ENCODE assay signal across 1 fruit fly cellular context in the genomic region with DNA sequence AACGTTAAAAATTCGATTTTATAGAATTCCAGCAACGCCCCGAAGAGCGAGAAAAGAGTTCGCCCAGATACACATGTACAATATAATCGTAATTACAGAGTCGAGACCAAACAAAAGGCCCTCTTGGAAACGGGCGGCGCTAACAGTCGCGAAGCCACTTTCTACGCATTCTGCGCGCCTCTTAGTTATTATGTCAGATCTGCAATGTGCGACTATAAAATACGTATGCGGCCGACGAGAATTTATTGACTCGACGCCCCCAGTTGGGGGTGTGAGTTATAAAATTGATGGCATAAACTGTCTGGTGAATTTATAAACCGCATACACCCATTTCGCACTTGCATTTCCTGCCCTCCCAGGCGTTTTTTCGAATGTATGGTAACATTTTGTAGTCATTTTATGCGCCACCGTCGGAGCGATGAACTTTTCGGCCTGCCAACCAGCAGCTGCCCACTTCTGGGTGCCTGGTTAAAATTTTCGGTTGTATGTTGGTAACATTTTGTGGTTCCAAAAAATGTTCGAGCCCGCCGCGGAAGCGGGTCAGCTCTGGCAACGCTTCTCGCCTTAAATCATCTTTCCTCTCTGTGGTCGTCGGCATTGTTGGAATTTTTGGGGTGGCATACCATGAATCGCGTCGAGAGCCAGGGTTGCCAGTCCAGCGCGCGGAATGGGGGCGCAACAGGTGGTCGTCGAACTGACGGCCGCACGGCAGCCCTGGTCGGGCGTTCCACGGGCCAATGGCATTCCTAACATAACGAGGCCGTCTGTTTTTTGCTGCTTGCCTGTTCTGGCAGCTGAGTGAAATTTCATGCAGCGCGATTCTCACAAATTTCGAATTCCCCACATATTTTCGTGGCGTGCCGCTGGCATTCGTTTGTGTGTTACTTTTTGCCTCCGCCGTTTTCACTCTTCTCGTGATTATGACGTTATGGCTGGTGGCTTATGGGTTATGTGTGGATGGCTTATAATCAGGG.
TF ChIP-seq lines count a peak whose summit lies in the region.

No protein-coding gene starts in this region.

TF ChIP-seq in whole organism, embryonic, 481 proteins besides CTCF, POLR2A, EP300 and RAD21 (continued from another document and continues in another):
- TF ChIP-seq D (optimal IDR thresholded peaks at IDR 0.05; lab: Kevin White, UChicago) (peak; percentile 88), D (GFP tag; optimal IDR thresholded peaks at IDR 0.05; lab: Kevin White, UChicago) (peak; percentile 14), h (optimal IDR thresholded peaks at IDR 0.05; lab: Kevin White, UChicago) (no peak), gce (GFP tag; IDR thresholded peaks at IDR 0.05; lab: Robert Waterston, UW) (no peak), CG1233 (GFP tag; optimal IDR thresholded peaks at IDR 0.05; lab: Kevin White, UChicago) (peak; percentile 58), CG10366 (GFP tag; IDR thresholded peaks at IDR 0.05; lab: Robert Waterston, UW) (no peak), z (GFP tag; IDR thresholded peaks at IDR 0.05; lab: Robert Waterston, UW) (no peak), kah (GFP tag; optimal IDR thresholded peaks at IDR 0.05; lab: Kevin White, UChicago) (peak; percentile 100), CG4730 (GFP tag; IDR thresholded peaks at IDR 0.05; lab: Robert Waterston, UW) (no peak), HLHmδ (GFP tag; optimal IDR thresholded peaks at IDR 0.05; lab: Kevin White, UChicago) (peak; percentile 89), Dref (GFP tag; IDR thresholded peaks at IDR 0.05; lab: Robert Waterston, UW) (no peak), kni (GFP tag; optimal IDR thresholded peaks at IDR 0.05; lab: Kevin White, UChicago) (peak; percentile 99), Hr3 (GFP tag; optimal IDR thresholded peaks at IDR 0.05; lab: Kevin White, UChicago) (peak; percentile 36), dati (GFP tag; IDR thresholded peaks at IDR 0.05; lab: Robert Waterston, UW) (no peak), Hmx (GFP tag; optimal IDR thresholded peaks at IDR 0.05; lab: Kevin White, UChicago) (no peak), H2.0 (GFP tag; IDR thresholded peaks at IDR 0.05; lab: Robert Waterston, UW) (no peak), H15 (GFP tag; IDR thresholded peaks at IDR 0.05; lab: Robert Waterston, UW) (no peak), Stat92E (GFP tag; optimal IDR thresholded peaks at IDR 0.05; lab: Kevin White, UChicago) (peak in 1 of 3 experiments; percentile 74), Nf-YA (GFP tag; IDR thresholded peaks at IDR 0.05; lab: Robert Waterston, UW) (no peak), Fer2 (tag; optimal IDR thresholded peaks at IDR 0.05; lab: Kevin White, UChicago) (peak; percentile 23), sima (GFP tag; optimal IDR thresholded peaks at IDR 0.05; lab: Kevin White, UChicago) (no peak), CG7839 (tag; optimal IDR thresholded peaks at IDR 0.05; lab: Kevin White, UChicago) (peak; percentile 60), da (GFP tag; optimal IDR thresholded peaks at IDR 0.05; lab: Kevin White, UChicago) (peak; percentile 41), CG3726 (GFP tag; IDR thresholded peaks at IDR 0.05; lab: Robert Waterston, UW) (no peak), Nf-YB (GFP tag; optimal IDR thresholded peaks at IDR 0.05; lab: Kevin White, UChicago) (peak; percentile 88), CG7963 (GFP tag; IDR thresholded peaks at IDR 0.05; lab: Robert Waterston, UW; ENCODE audit: partially characterized antibody) (no peak), Xrp1 (GFP tag; IDR thresholded peaks at IDR 0.05; lab: Robert Waterston, UW) (no peak), NC2α (GFP tag; optimal IDR thresholded peaks at IDR 0.05; lab: Kevin White, UChicago) (peak; percentile 58), tll (GFP tag; optimal IDR thresholded peaks at IDR 0.05; lab: Kevin White, UChicago) (peak in 1 of 2 experiments; percentile 98), CG15514 (GFP tag; optimal IDR thresholded peaks at IDR 0.05; lab: Kevin White, UChicago) (peak; percentile 94), Mad (GFP tag; optimal IDR thresholded peaks at IDR 0.05; lab: Kevin White, UChicago) (peak; percentile 80), chinmo (GFP tag; IDR thresholded peaks at IDR 0.05; lab: Robert Waterston, UW; ENCODE audit: partially characterized antibody) (no peak), fu2 (GFP tag; optimal IDR thresholded peaks at IDR 0.05; lab: Kevin White, UChicago) (peak; percentile 58), danr (GFP tag; IDR thresholded peaks at IDR 0.05; lab: Robert Waterston, UW) (no peak), fd64A (GFP tag; optimal IDR thresholded peaks at IDR 0.05; lab: Kevin White, UChicago) (peak; percentile 52), CG11093 (GFP tag; IDR thresholded peaks at IDR 0.05; lab: Robert Waterston, UW) (peak; percentile 66; the same call in 2 of the 3 replicates), CG3838 (GFP tag; optimal IDR thresholded peaks at IDR 0.05; lab: Kevin White, UChicago) (peak; percentile 46), Bgb (GFP tag; IDR thresholded peaks at IDR 0.05; lab: Robert Waterston, UW; ENCODE audit: partially characterized antibody) (no peak), pan (optimal IDR thresholded peaks at IDR 0.05; lab: Kevin White, UChicago) (no peak), pan (GFP tag; optimal IDR thresholded peaks at IDR 0.05 in 1 of 2, IDR thresholded peaks at IDR 0.05 in 1 of 2) (no peak), hb (GFP tag; IDR thresholded peaks at IDR 0.05; lab: Robert Waterston, UW; ENCODE audit: partially characterized antibody) (no peak), Asciz (GFP tag; optimal IDR thresholded peaks at IDR 0.05; lab: Kevin White, UChicago) (no peak), Atf-2 (GFP tag; optimal IDR thresholded peaks at IDR 0.05; lab: Kevin White, UChicago) (peak; percentile 57), dimm (GFP tag; IDR thresholded peaks at IDR 0.05; lab: Robert Waterston, UW) (no peak), sqz (GFP tag; optimal IDR thresholded peaks at IDR 0.05; lab: Kevin White, UChicago) (peak; percentile 38), CG4617 (GFP tag; optimal IDR thresholded peaks at IDR 0.05; lab: Kevin White, UChicago; ENCODE audit: borderline replicate concordance) (no peak), bigmax (GFP tag; optimal IDR thresholded peaks at IDR 0.05; lab: Kevin White, UChicago) (peak; percentile 56), Camta (GFP tag; optimal IDR thresholded peaks at IDR 0.05; lab: Kevin White, UChicago) (peak; percentile 25), Dek (tag; optimal IDR thresholded peaks at IDR 0.05; lab: Kevin White, UChicago) (peak; percentile 60), lbe (GFP tag; optimal IDR thresholded peaks at IDR 0.05; lab: Kevin White, UChicago) (peak; percentile 54), amos (GFP tag; IDR thresholded peaks at IDR 0.05; lab: Robert Waterston, UW; ENCODE audit: partially characterized antibody) (no peak), org-1 (GFP tag; optimal IDR thresholded peaks at IDR 0.05; lab: Kevin White, UChicago) (peak; percentile 50), CrebB (tag; optimal IDR thresholded peaks at IDR 0.05; lab: Kevin White, UChicago) (peak; percentile 72), lov (optimal IDR thresholded peaks at IDR 0.05; lab: Kevin White, UChicago) (no peak), lov (GFP tag; IDR thresholded peaks at IDR 0.05; lab: Robert Waterston, UW) (no peak), CG10565 (GFP tag; optimal IDR thresholded peaks at IDR 0.05; lab: Kevin White, UChicago) (no peak), Optix (GFP tag; IDR thresholded peaks at IDR 0.05; lab: Robert Waterston, UW) (no peak), wor (GFP tag; IDR thresholded peaks at IDR 0.05; lab: Robert Waterston, UW) (no peak), phol (tag; optimal IDR thresholded peaks at IDR 0.05; lab: Kevin White, UChicago) (peak; percentile 58), CG15011 (GFP tag; optimal IDR thresholded peaks at IDR 0.05; lab: Kevin White, UChicago) (peak; percentile 5), Rx (GFP tag; IDR thresholded peaks at IDR 0.05; lab: Robert Waterston, UW) (no peak), salm (tag; optimal IDR thresholded peaks at IDR 0.05; lab: Kevin White, UChicago) (peak; percentile 82), CG30403 (GFP tag; optimal IDR thresholded peaks at IDR 0.05; lab: Kevin White, UChicago) (peak; percentile 72), row (GFP tag; IDR thresholded peaks at IDR 0.05; lab: Robert Waterston, UW) (no peak), croc (GFP tag; conservative IDR thresholded peaks at IDR 0.05; lab: Robert Waterston, UW) (no peak), CG33557 (GFP tag; optimal IDR thresholded peaks at IDR 0.05; lab: Kevin White, UChicago) (peak; percentile 32), pum (GFP tag; optimal IDR thresholded peaks at IDR 0.05; lab: Kevin White, UChicago) (peak; percentile 59), CG3163 (GFP tag; optimal IDR thresholded peaks at IDR 0.05; lab: Kevin White, UChicago) (peak; percentile 73), HmgZ (tag; optimal IDR thresholded peaks at IDR 0.05; lab: Kevin White, UChicago) (peak; percentile 94), Bdp1 (GFP tag; optimal IDR thresholded peaks at IDR 0.05; lab: Kevin White, UChicago) (peak; percentile 63), B-H1 (GFP tag; IDR thresholded peaks at IDR 0.05; lab: Robert Waterston, UW) (no peak), Mes4 (GFP tag; optimal IDR thresholded peaks at IDR 0.05; lab: Kevin White, UChicago) (peak; percentile 54), Doc3 (GFP tag; IDR thresholded peaks at IDR 0.05; lab: Robert Waterston, UW; ENCODE audit: partially characterized antibody) (no peak), CG16815 (GFP tag; optimal IDR thresholded peaks at IDR 0.05; lab: Kevin White, UChicago) (peak; percentile 12), yki (optimal IDR thresholded peaks at IDR 0.05; lab: Kevin White, UChicago) (no peak), repo (GFP tag; optimal IDR thresholded peaks at IDR 0.05; lab: Kevin White, UChicago) (peak; percentile 77), CG11247 (GFP tag; IDR thresholded peaks at IDR 0.05; lab: Robert Waterston, UW) (no peak), CG12155 (GFP tag; optimal IDR thresholded peaks at IDR 0.05; lab: Kevin White, UChicago) (peak; percentile 70), CG17829 (tag; optimal IDR thresholded peaks at IDR 0.05; lab: Kevin White, UChicago) (peak; percentile 98), CG10267 (tag; optimal IDR thresholded peaks at IDR 0.05; lab: Kevin White, UChicago) (peak; percentile 55), CG18599 (GFP tag; optimal IDR thresholded peaks at IDR 0.05; lab: Kevin White, UChicago) (peak; percentile 94), CG14050 (GFP tag; IDR thresholded peaks at IDR 0.05; lab: Robert Waterston, UW) (no peak), CG11696 (GFP tag; IDR thresholded peaks at IDR 0.05; lab: Robert Waterston, UW) (no peak), CG2875 (GFP tag; optimal IDR thresholded peaks at IDR 0.05; lab: Kevin White, UChicago) (peak; percentile 28), tx (GFP tag; optimal IDR thresholded peaks at IDR 0.05; lab: Kevin White, UChicago) (peak; percentile 71), dpn (GFP tag; optimal IDR thresholded peaks at IDR 0.05; lab: Kevin White, UChicago) (peak; percentile 76 to 81), CG7745 (tag; optimal IDR thresholded peaks at IDR 0.05; lab: Kevin White, UChicago) (peak; percentile 43), Oaz (GFP tag; IDR thresholded peaks at IDR 0.05; lab: Robert Waterston, UW) (no peak), Hr78 (GFP tag; optimal IDR thresholded peaks at IDR 0.05; lab: Kevin White, UChicago) (peak in 1 of 2 experiments; percentile 93), run (tag; optimal IDR thresholded peaks at IDR 0.05; lab: Kevin White, UChicago) (peak; percentile 97), CG11723 (GFP tag; optimal IDR thresholded peaks at IDR 0.05; lab: Kevin White, UChicago) (peak; percentile 60), Blimp-1 (GFP tag; optimal IDR thresholded peaks at IDR 0.05; lab: Kevin White, UChicago) (peak; percentile 75), eyg (GFP tag; optimal IDR thresholded peaks at IDR 0.05; lab: Kevin White, UChicago) (peak; percentile 57), CHES-1-like (GFP tag; optimal IDR thresholded peaks at IDR 0.05; lab: Kevin White, UChicago) (peak; percentile 91), Mrtf (GFP tag; IDR thresholded peaks at IDR 0.05; lab: Robert Waterston, UW) (no peak), aop (GFP tag; IDR thresholded peaks at IDR 0.05; lab: Robert Waterston, UW) (no peak), emc (GFP tag; optimal IDR thresholded peaks at IDR 0.05; lab: Kevin White, UChicago) (peak; percentile 30), CG13424 (tag; optimal IDR thresholded peaks at IDR 0.05; lab: Kevin White, UChicago) (peak; percentile 55), CG10543 (GFP tag; optimal IDR thresholded peaks at IDR 0.05; lab: Kevin White, UChicago) (peak; percentile 99), CG7987 (GFP tag; optimal IDR thresholded peaks at IDR 0.05; lab: Kevin White, UChicago) (peak; percentile 27), nerfin-1 (tag; optimal IDR thresholded peaks at IDR 0.05; lab: Kevin White, UChicago) (peak; percentile 100), Tbp (GFP tag; optimal IDR thresholded peaks at IDR 0.05; lab: Kevin White, UChicago) (no peak), CG18764 (GFP tag; optimal IDR thresholded peaks at IDR 0.05; lab: Kevin White, UChicago) (no peak), slp2 (GFP tag; optimal IDR thresholded peaks at IDR 0.05; lab: Kevin White, UChicago) (peak; percentile 21), tup (GFP tag; optimal IDR thresholded peaks at IDR 0.05; lab: Kevin White, UChicago) (peak; percentile 24), CG2199 (GFP tag; IDR thresholded peaks at IDR 0.05; lab: Robert Waterston, UW) (no peak), CG32772 (GFP tag; IDR thresholded peaks at IDR 0.05; lab: Robert Waterston, UW) (no peak), vnd (GFP tag; IDR thresholded peaks at IDR 0.05; lab: Robert Waterston, UW; ENCODE audit: partially characterized antibody) (no peak), psq (GFP tag; optimal IDR thresholded peaks at IDR 0.05; lab: Kevin White, UChicago) (no peak), CG42726 (GFP tag; IDR thresholded peaks at IDR 0.05; lab: Robert Waterston, UW; ENCODE audit: partially characterized antibody) (no peak), CG17328 (GFP tag; IDR thresholded peaks at IDR 0.05; lab: Robert Waterston, UW) (no peak), cas (GFP tag; IDR thresholded peaks at IDR 0.05; lab: Robert Waterston, UW) (no peak), Aef1 (GFP tag; IDR thresholded peaks at IDR 0.05; lab: Robert Waterston, UW) (no peak), zfh2 (GFP tag; optimal IDR thresholded peaks at IDR 0.05; lab: Kevin White, UChicago) (peak; percentile 77), dm (GFP tag; optimal IDR thresholded peaks at IDR 0.05; lab: Kevin White, UChicago) (peak; percentile 84), CG7786 (GFP tag; optimal IDR thresholded peaks at IDR 0.05; lab: Kevin White, UChicago) (peak; percentile 75), CG1024 (GFP tag; IDR thresholded peaks at IDR 0.05; lab: Robert Waterston, UW) (no peak), usp (GFP tag; optimal IDR thresholded peaks at IDR 0.05; lab: Kevin White, UChicago) (no peak), CG12659 (GFP tag; optimal IDR thresholded peaks at IDR 0.05; lab: Kevin White, UChicago) (peak; percentile 74), CG10209 (GFP tag; optimal IDR thresholded peaks at IDR 0.05; lab: Kevin White, UChicago) (peak; percentile 67), CG12942 (GFP tag; optimal IDR thresholded peaks at IDR 0.05; lab: Kevin White, UChicago) (peak; percentile 26), ind (GFP tag; optimal IDR thresholded peaks at IDR 0.05; lab: Kevin White, UChicago) (peak; percentile 84)
